Worm (Caenorhabditis elegans) whole organism, early embryonic: Measurements from ENCODE around the gene zak-1.

Source experiments
- B0310.2 ChIP-seq: sonication (generic microtip); optimal IDR thresholded peaks from 2 replicates; lab custom pipeline; 2016; ENCODE audit warnings: mild to moderate bottlenecking, missing genetic modification characterization, missing compliant biosample characterization
- F13C5.2 ChIP-seq: sonication (generic microtip); optimal IDR thresholded peaks from 2 replicates; lab custom pipeline; 2017; ENCODE audit warnings: mild to moderate bottlenecking, missing genetic modification characterization, inconsistent platforms, missing compliant biosample characterization
- aly-1 ChIP-seq: sonication (generic microtip); optimal IDR thresholded peaks from 2 replicates; lab custom pipeline; 2016; ENCODE audit warnings: missing genetic modification characterization, missing compliant biosample characterization
- ama-1 ChIP-seq: fragments of 150-350 bp; optimal IDR thresholded peaks from 2 replicates; lab custom pipeline; 2014
- ceh-13 ChIP-seq: fragments of 200-800 bp; sonication (Bioruptor generic); optimal IDR thresholded peaks from 2 replicates; lab custom pipeline; 2018; ENCODE audit warnings: mild to moderate bottlenecking, missing genetic modification characterization, missing compliant biosample characterization
- ceh-36 ChIP-seq: sonication (generic microtip); optimal IDR thresholded peaks from 2 replicates; lab custom pipeline; 2016; ENCODE audit warnings: missing genetic modification characterization, inconsistent platforms, missing compliant biosample characterization
- ets-7 ChIP-seq: sonication (generic microtip); optimal IDR thresholded peaks from 2 replicates; lab custom pipeline; 2016; ENCODE audit warnings: missing genotype, missing genetic modification characterization, missing compliant biosample characterization
- flt-1 ChIP-seq: fragments of 200-800 bp; sonication (Bioruptor generic); IDR thresholded peaks from 2 replicates; pipeline ENCODE4 v1.3.6; 2022; ENCODE audit warnings: missing genetic modification characterization, missing compliant biosample characterization
- hmbx-1 ChIP-seq: sonication (generic microtip); optimal IDR thresholded peaks from 2 replicates; lab custom pipeline; 2016; ENCODE audit warnings: mild to moderate bottlenecking, missing genetic modification characterization, missing compliant biosample characterization
- hmg-4 ChIP-seq: fragments of 200-800 bp; sonication (Bioruptor generic); optimal IDR thresholded peaks from 2 replicates; lab custom pipeline; 2018; ENCODE audit warnings: mild to moderate bottlenecking, missing genetic modification characterization, missing compliant biosample characterization
- hnd-1 ChIP-seq: sonication (generic microtip); optimal IDR thresholded peaks from 2 replicates; lab custom pipeline; 2016; ENCODE audit warnings: missing genetic modification characterization, missing compliant biosample characterization
- pes-1 ChIP-seq: fragments of 200-800 bp; sonication (Bioruptor generic); IDR thresholded peaks from 2 replicates; pipeline ENCODE4 v1.3.6; 2022; ENCODE audit warnings: missing genetic modification reagents, missing genetic modification characterization, missing compliant biosample characterization
- scrt-1 ChIP-seq: fragments of 200-800 bp; sonication (Bioruptor generic); IDR thresholded peaks from 2 replicates; pipeline ENCODE4 v1.3.6; 2022; ENCODE audit warnings: missing genetic modification characterization, missing compliant biosample characterization
- sea-1 ChIP-seq: fragments of 200-800 bp; sonication (Bioruptor generic); conservative IDR thresholded peaks from 2 replicates; pipeline ENCODE4 v1.3.6; 2022; ENCODE audit warnings: missing genetic modification characterization, missing compliant biosample characterization
- tbx-11 ChIP-seq: fragments of 200-800 bp; sonication (Bioruptor generic); IDR thresholded peaks from 2 replicates; pipeline ENCODE4 v1.3.6; 2022; ENCODE audit warnings: missing genetic modification characterization, missing compliant biosample characterization
- tbx-37 ChIP-seq: fragments of 200-800 bp; sonication (Bioruptor generic); conservative IDR thresholded peaks from 2 replicates; pipeline ENCODE4 v1.3.6; 2022; ENCODE audit warnings: missing genetic modification reagents, missing genetic modification characterization, missing compliant biosample characterization
- tra-4 ChIP-seq: sonication (generic microtip); optimal IDR thresholded peaks from 2 replicates; lab custom pipeline; 2017; ENCODE audit warnings: missing genetic modification characterization, missing compliant biosample characterization

zak-1 gene

DNA sequence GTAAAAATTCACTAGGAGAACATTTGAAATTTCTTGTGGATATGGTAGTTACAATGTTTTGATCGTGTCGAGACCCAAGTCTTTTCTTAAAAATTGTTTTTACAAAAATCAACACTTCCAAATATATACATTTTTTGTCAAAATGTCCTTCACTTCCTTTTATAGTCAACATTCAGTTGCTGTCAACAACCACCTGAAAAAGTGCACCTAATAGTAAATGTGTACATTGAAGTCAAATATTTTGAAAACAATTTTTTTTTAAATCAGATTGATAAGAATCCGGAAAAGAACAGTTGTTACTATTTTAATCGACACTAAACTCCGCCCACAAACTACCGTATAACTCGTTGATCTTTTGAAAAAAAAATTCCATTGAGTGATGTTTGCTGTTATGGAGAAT is 39.1 kb upstream of the zak-1 start:
- TF ChIP-seq ets-7 (tag; lab: Kevin White, UChicago) (no peak), tra-4 (tag; lab: Kevin White, UChicago) (no peak), hmbx-1 (no peak), pes-1 (no peak), aly-1 (tag; lab: Kevin White, UChicago) (no peak), B0310.2 (no peak), F13C5.2 (tag; lab: Kevin White, UChicago) (no peak), hnd-1 (tag; lab: Kevin White, UChicago) (no peak), sea-1 (GFP tag; lab: Robert Waterston, UW) (no peak), flt-1 (no peak), scrt-1 (no peak), hmg-4 (GFP tag; lab: Kevin White, UChicago) (no peak), ama-1 (lab: Kevin White, UChicago) (no peak), tbx-37 (no peak), ceh-36 (no peak), ceh-13 (no peak)

DNA sequence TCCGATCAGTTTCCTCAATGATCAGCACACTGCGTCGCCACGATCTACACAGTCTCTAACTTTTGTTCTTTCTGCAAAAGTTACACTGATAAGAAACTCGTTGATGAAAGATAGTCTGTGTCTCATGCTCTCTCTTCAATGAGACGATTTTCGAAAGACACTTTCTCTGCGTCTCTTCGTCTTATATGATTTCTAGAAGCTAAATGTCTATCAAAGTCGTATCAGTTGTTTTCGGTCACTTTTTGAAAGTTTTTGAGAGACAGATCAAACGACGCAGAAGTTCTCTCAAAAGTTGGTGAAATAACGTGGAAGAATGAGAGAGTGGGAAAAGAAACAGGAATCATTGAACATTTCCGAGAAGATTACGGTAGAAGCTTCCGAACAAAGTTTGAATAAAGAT is 38.6 kb upstream of the zak-1 start:
- TF ChIP-seq hmbx-1 (no peak), ama-1 (lab: Kevin White, UChicago) (no peak), tbx-37 (no peak), aly-1 (tag; lab: Kevin White, UChicago) (no peak), ceh-13 (no peak), tbx-11 (GFP tag; lab: Robert Waterston, UW) (no peak), B0310.2 (no peak), hmg-4 (GFP tag; lab: Kevin White, UChicago) (no peak), tra-4 (tag; lab: Kevin White, UChicago) (no peak), sea-1 (GFP tag; lab: Robert Waterston, UW) (no peak), ets-7 (tag; lab: Kevin White, UChicago) (no peak), flt-1 (no peak), F13C5.2 (tag; lab: Kevin White, UChicago) (no peak)

DNA sequence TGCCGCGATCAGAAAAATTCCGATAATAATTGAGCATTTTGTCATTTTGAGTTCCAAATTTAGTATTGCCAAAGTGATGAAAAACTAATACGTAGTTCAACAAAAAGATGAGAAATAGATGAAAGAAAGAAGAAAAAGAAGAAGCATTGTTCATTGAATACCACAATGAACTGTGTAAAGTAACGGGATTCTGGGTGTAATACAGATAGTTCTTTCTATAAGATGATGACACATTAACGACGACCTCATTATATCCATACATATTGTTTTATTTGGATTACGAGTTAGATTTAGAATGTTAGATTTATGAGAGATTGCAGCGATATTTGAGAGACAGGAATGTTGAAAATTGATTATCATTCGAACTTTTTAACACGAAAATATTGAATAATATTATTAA is 35.0 kb upstream of the zak-1 start, which contains the start of gene K04C2.5:
K04C2.5 (minus strand) TSS at position 101 of the 400 bp plus-strand sequence.
- TF ChIP-seq pes-1 (no peak), tbx-37 (no peak)

DNA sequence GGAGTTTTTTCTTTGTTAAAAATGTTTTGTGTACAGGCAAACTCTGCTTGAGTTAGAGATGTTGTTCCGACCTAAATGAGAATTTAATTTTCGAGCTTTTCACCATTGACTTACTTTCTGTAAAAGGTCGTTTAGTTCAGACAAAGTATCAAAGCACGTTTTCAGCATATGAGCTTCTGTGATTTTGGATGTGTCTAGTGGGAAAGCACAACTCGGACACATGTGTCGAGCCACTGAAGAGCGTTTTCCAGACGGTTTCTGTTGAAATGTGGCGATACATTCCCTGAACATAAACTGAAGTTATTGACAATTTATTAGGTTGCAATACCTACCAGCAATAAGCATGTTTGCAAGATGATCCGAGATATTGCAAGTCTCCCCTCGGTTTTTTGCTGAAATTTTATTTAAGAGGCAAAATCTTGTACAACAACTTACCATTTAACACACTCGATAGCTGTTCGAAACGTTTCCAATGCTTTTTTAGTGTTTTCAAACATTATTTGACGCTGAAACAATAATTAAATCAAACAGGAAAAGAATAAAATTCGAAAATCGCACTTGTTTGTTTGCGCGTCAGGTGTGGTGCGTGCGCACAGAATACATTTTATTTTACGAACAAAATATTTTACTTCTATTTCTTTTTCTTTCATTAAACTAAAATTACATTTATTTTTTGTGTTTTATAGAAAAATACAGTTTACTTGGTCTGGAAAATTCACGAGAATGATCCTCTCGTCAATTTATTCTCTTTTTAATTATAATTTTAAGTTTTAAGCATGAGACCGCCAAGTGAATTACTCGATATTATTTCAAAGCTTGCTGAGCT is 32.6 kb upstream of the zak-1 start, which contains the start of the genes brd-1 and K04C2.2:
brd-1 (minus strand) TSS at position 506 of the 826 bp plus-strand sequence.
K04C2.2 (plus strand) TSS at position 776 of the 826 bp plus-strand sequence.
- TF ChIP-seq tbx-11 (GFP tag; lab: Robert Waterston, UW) = no peak
- no peak for TF ChIP-seq ets-7 (tag; lab: Kevin White, UChicago)
- no peak for TF ChIP-seq tbx-37
- no peak for TF ChIP-seq ceh-36
- TF ChIP-seq ama-1 (lab: Kevin White, UChicago) = no peak
- no peak for TF ChIP-seq pes-1
- no peak for TF ChIP-seq B0310.2

DNA sequence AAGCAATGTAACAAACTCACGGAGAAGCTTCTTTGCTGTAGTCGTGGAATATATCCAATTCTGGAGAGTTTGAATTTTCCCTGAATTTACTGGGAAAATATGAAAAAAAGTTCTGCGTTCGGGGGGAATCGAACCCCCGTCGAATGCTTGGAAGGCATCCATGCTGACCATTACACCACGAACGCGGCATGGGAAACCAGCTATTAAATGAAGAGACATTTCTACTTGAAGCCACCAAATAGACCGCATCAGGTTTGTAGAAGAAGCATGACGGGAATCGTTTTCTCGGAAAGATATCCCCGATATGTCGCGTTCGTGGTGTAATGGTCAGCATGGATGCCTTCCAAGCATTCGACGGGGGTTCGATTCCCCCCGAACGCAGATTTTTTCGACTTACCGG is 31.9 kb upstream of the zak-1 start:
- TF ChIP-seq tra-4 (tag; lab: Kevin White, UChicago) = no peak
- TF ChIP-seq F13C5.2 (tag; lab: Kevin White, UChicago) = no peak
- no peak for TF ChIP-seq B0310.2
- no peak for TF ChIP-seq hmbx-1
- TF ChIP-seq flt-1 = 0 out of 2 replicates have a peak, but pooled peaks have one; percentile 28
- TF ChIP-seq hmg-4 (GFP tag; lab: Kevin White, UChicago) = no peak
- no peak for TF ChIP-seq ama-1 (lab: Kevin White, UChicago)
- no peak for TF ChIP-seq aly-1 (tag; lab: Kevin White, UChicago)
- no peak for TF ChIP-seq ceh-13
- no peak for TF ChIP-seq ceh-36
- 0 out of 2 replicates have a peak, but pooled peaks have one; percentile 49 for TF ChIP-seq tbx-11 (GFP tag; lab: Robert Waterston, UW)
- TF ChIP-seq ets-7 (tag; lab: Kevin White, UChicago) = no peak
- peak; percentile 58; the same call in 1 of the 2 replicates for TF ChIP-seq sea-1 (GFP tag; lab: Robert Waterston, UW)
- peak; percentile 55; the same call in 1 of the 2 replicates for TF ChIP-seq scrt-1
- no peak for TF ChIP-seq hnd-1 (tag; lab: Kevin White, UChicago)
- peak; percentile 43; the same call in 1 of the 2 replicates for TF ChIP-seq pes-1
- peak; percentile 36; the same call in 1 of the 2 replicates for TF ChIP-seq tbx-37

DNA sequence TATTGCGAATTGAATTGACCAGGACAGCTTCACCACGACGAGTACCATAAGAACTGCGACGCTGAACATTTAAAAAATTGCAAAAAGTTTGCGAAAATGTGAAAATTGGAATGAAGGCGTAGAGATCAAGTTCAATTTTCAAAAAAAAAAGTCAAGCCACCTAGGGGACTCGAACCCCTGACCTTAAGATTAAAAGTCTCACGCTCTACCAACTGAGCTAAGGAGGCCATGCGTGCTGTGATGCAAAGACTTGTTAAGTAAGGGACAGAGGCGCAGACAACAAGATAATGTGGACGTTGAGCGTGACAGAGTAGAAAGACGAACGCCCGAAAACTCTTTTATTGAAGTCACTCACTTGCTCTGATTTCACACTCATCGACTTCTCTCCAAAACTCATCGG is 31.0 kb upstream of the zak-1 start:
- TF ChIP-seq ceh-36 (peak; percentile 81), hmbx-1 (peak; percentile 10), ama-1 (lab: Kevin White, UChicago) (no peak), tbx-11 (GFP tag; lab: Robert Waterston, UW) (peak; percentile 81), hmg-4 (GFP tag; lab: Kevin White, UChicago) (peak; percentile 84), ets-7 (tag; lab: Kevin White, UChicago) (peak; percentile 53), hnd-1 (tag; lab: Kevin White, UChicago) (peak; percentile 74), B0310.2 (peak; percentile 73), aly-1 (tag; lab: Kevin White, UChicago) (peak; percentile 82), scrt-1 (peak; percentile 86), ceh-13 (peak; percentile 67), sea-1 (GFP tag; lab: Robert Waterston, UW) (peak; percentile 84), pes-1 (peak; percentile 90), tbx-37 (peak; percentile 74), tra-4 (tag; lab: Kevin White, UChicago) (no peak), F13C5.2 (tag; lab: Kevin White, UChicago) (peak; percentile 87), flt-1 (peak; percentile 87)

DNA sequence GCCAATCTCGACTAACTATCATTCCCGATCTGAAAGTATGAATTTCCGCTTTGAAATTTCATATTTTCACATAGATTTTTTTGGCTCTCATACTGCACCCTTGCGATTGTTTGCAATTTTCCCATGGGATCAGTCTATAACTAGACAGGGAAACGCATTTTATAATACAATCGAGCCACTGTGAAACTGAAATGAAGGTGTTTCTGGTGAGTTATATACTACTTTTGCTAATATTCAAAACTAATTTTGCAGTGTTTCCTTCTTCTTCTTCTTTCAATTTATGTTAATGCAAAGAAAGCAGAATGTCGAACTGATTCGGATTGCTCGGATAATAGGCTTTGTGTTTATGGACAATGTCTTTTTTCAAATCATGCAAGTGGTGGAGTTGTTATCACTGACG is 29.3 kb upstream of the zak-1 start:
- TF ChIP-seq B0310.2 (no peak), ceh-13 (no peak), tbx-11 (GFP tag; lab: Robert Waterston, UW) (no peak), flt-1 (no peak), hnd-1 (tag; lab: Kevin White, UChicago) (no peak), tbx-37 (no peak), ets-7 (tag; lab: Kevin White, UChicago) (no peak), sea-1 (GFP tag; lab: Robert Waterston, UW) (no peak), hmbx-1 (no peak), ama-1 (lab: Kevin White, UChicago) (no peak), pes-1 (no peak), tra-4 (tag; lab: Kevin White, UChicago) (no peak), aly-1 (tag; lab: Kevin White, UChicago) (no peak)
